Fruit fly (Drosophila melanogaster): ENCODE results near the gene defl.

DNA sequence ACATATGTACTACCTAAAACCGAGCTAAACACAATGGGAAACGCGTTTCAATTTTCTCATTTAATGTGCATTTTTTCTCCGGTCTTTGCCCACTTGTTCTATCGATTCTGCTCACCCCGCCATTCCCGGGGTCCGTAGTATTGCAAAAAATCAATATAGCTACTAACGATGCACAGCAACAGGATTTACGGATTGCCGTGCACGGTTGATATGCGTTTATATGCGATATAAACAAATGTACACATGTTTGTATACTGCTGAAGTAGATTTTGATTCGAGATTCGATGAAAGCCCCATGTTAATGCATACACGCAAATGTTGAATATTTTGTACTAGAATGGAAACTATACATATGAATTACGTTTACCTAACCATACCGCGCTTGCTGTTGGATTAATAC is 6.1 kb upstream of the defl start:
- TF ChIP-seq psq (optimal IDR thresholded peaks at IDR 0.05) (no peak), insv (optimal IDR thresholded peaks at IDR 0.05) (no peak), Sin3A (optimal IDR thresholded peaks at IDR 0.05) (no peak), ttk (optimal IDR thresholded peaks at IDR 0.05) (no peak), Myc (optimal IDR thresholded peaks at IDR 0.05) (no peak)
